Worm (Caenorhabditis elegans) whole organism, L4 larva: ENCODE results near the gene srh-209.
A peak's percentile ranks its signal among the peaks of the same experiment; 100 is the strongest.

Source experiments
- F26F4.8 ChIP-seq: fragments of 200-800 bp; sonication (Bioruptor generic); conservative IDR thresholded peaks from 2 replicates; pipeline ENCODE4 v1.3.6; 2022; ENCODE audit warnings: missing genetic modification characterization, missing compliant biosample characterization
- F37D6.2 ChIP-seq: sonication (generic microtip); optimal IDR thresholded peaks from 2 replicates; lab custom pipeline; 2016; ENCODE audit warnings: mild to moderate bottlenecking, missing genetic modification characterization, missing compliant biosample characterization
- F44E2.7 ChIP-seq: fragments of 200-800 bp; sonication (Bioruptor generic); IDR thresholded peaks from 2 replicates; pipeline ENCODE4 v2.1.2; 2022; ENCODE audit warnings: missing genetic modification characterization, missing compliant biosample characterization
- R02D3.7 ChIP-seq: fragments of 150-350 bp; sonication (generic microtip); optimal IDR thresholded peaks from 3 replicates; lab custom pipeline; 2014; ENCODE audit warnings: missing biosample characterization, missing genetic modification characterization
- Y105C5A.15 ChIP-seq: fragments of 200-800 bp; sonication (Bioruptor generic); IDR thresholded peaks from 2 replicates; pipeline ENCODE4 v1.3.6; 2022; ENCODE audit warnings: missing genetic modification characterization, missing compliant biosample characterization
- ZK337.2 ChIP-seq: fragments of 200-800 bp; sonication (Bioruptor generic); IDR thresholded peaks from 2 replicates; pipeline ENCODE4 v1.3.6; 2022; ENCODE audit warnings: missing genetic modification reagents, missing genetic modification characterization, missing compliant biosample characterization
- aly-2 ChIP-seq: sonication (generic microtip); optimal IDR thresholded peaks from 2 replicates; lab custom pipeline; 2018; ENCODE audit warnings: missing biosample characterization, missing genetic modification characterization
- arid-1 ChIP-seq: fragments of 200-800 bp; sonication (Bioruptor generic); conservative IDR thresholded peaks from 2 replicates; pipeline ENCODE4 v1.3.6; 2022; ENCODE audit warnings: missing genetic modification reagents, missing genetic modification characterization, missing compliant biosample characterization
- attf-4 ChIP-seq: sonication (generic microtip); optimal IDR thresholded peaks from 3 replicates; lab custom pipeline; 2017; ENCODE audit warnings: missing biosample characterization, missing genetic modification characterization
- ceh-20 ChIP-seq: fragments of 200-800 bp; sonication (Bioruptor generic); IDR thresholded peaks from 2 replicates; pipeline ENCODE4 v1.3.6; 2022; ENCODE audit warnings: missing genetic modification reagents, missing genetic modification characterization, missing compliant biosample characterization
- ceh-44 ChIP-seq: fragments of 200-800 bp; sonication (Bioruptor generic); IDR thresholded peaks from 2 replicates; pipeline ENCODE4 v1.3.6; 2022; ENCODE audit warnings: missing genetic modification reagents, missing genetic modification characterization, missing compliant biosample characterization
- ces-1 ChIP-seq: fragments of 150-350 bp; sonication (generic microtip); optimal IDR thresholded peaks from 4 replicates; lab custom pipeline; 2014; ENCODE audit warnings: missing biosample characterization, missing genetic modification reagents, missing genetic modification characterization
- cey-2 ChIP-seq: sonication (generic microtip); optimal IDR thresholded peaks from 3 replicates; lab custom pipeline; 2017; ENCODE audit warnings: missing genetic modification characterization, mild to moderate bottlenecking, missing compliant biosample characterization, antibody characterized with exemption, borderline replicate concordance; ENCODE audit not compliant: insufficient read depth
- ctbp-1 ChIP-seq: fragments of 200-800 bp; sonication (Bioruptor generic); IDR thresholded peaks from 2 replicates; pipeline ENCODE4 v1.3.6; 2022; ENCODE audit warnings: missing genetic modification reagents, missing genetic modification characterization, missing compliant biosample characterization
- daf-16 ChIP-seq, 3 experiments: sonication (generic microtip); optimal IDR thresholded peaks; 2 replicates each; lab custom pipeline; 2016 to 2017; ENCODE audit warnings: missing genetic modification characterization in 3 of 3, missing genetic modification reagents in 3 of 3, mild to moderate bottlenecking in 2 of 3, missing compliant biosample characterization in 2 of 3, missing biosample characterization in 1 of 3, moderate library complexity in 1 of 3
- daf-8 ChIP-seq: fragments of 200-800 bp; sonication (Bioruptor generic); IDR thresholded peaks from 2 replicates; pipeline ENCODE4 v1.3.6; 2022; ENCODE audit warnings: missing genetic modification characterization, missing compliant biosample characterization
- dve-1 ChIP-seq: sonication (generic microtip); optimal IDR thresholded peaks from 2 replicates; lab custom pipeline; 2017; ENCODE audit warnings: antibody characterized with exemption, mild to moderate bottlenecking, missing genetic modification characterization, missing compliant biosample characterization; ENCODE audit not compliant: insufficient read depth
- hlh-30 ChIP-seq: sonication (generic microtip); optimal IDR thresholded peaks from 2 replicates; lab custom pipeline; 2017; ENCODE audit warnings: antibody characterized with exemption, mild to moderate bottlenecking, missing genetic modification characterization, missing compliant biosample characterization; ENCODE audit not compliant: insufficient read depth
- hmg-1.1 ChIP-seq: fragments of 200-800 bp; sonication (Bioruptor generic); IDR thresholded peaks from 2 replicates; pipeline ENCODE4 v1.3.6; 2022; ENCODE audit warnings: missing genetic modification reagents, missing genetic modification characterization, missing compliant biosample characterization
- lin-1 ChIP-seq: fragments of 200-800 bp; sonication (Bioruptor generic); IDR thresholded peaks from 2 replicates; pipeline ENCODE4 v1.3.6; 2022; ENCODE audit warnings: missing genetic modification reagents, missing genetic modification characterization, missing compliant biosample characterization
- lin-13 ChIP-seq: fragments of 150-350 bp; optimal IDR thresholded peaks from 2 replicates; lab custom pipeline; 2014; ENCODE audit warnings: missing biosample characterization, missing genetic modification reagents, missing genetic modification characterization
- lin-15B ChIP-seq: fragments of 150-350 bp; sonication (generic microtip); optimal IDR thresholded peaks from 3 replicates; lab custom pipeline; 2014; ENCODE audit warnings: missing biosample characterization, missing genetic modification characterization
- lin-38 ChIP-seq: fragments of 200-800 bp; sonication (Bioruptor generic); IDR thresholded peaks from 2 replicates; pipeline ENCODE4 v1.3.6; 2022; ENCODE audit warnings: missing genetic modification reagents, missing genetic modification characterization, missing compliant biosample characterization
- madf-9 ChIP-seq: fragments of 200-800 bp; sonication (Bioruptor generic); conservative IDR thresholded peaks from 2 replicates; pipeline ENCODE4 v1.3.6; 2022; ENCODE audit warnings: missing genetic modification reagents, missing genetic modification characterization, missing compliant biosample characterization
- mdl-1 ChIP-seq, 2 experiments: fragments of 150-350 bp in 1 of 2; sonication (generic microtip) in 1 of 2; optimal IDR thresholded peaks; 2 replicates each; lab custom pipeline; 2014 to 2017; ENCODE audit warnings: missing biosample characterization in 2 of 2, missing genetic modification characterization in 2 of 2
- nhr-102 ChIP-seq: sonication (generic microtip); optimal IDR thresholded peaks from 2 replicates; lab custom pipeline; 2016; ENCODE audit warnings: mild to moderate bottlenecking, missing genetic modification characterization, moderate library complexity, missing compliant biosample characterization
- nhr-11 ChIP-seq: fragments of 150-350 bp; optimal IDR thresholded peaks from 2 replicates; lab custom pipeline; 2014; ENCODE audit warnings: missing biosample characterization, missing genetic modification characterization
- nhr-25 ChIP-seq: sonication (generic microtip); optimal IDR thresholded peaks from 2 replicates; lab custom pipeline; 2017; ENCODE audit warnings: missing genetic modification characterization, mild to moderate bottlenecking, missing compliant biosample characterization, antibody characterized with exemption, moderate library complexity, borderline replicate concordance; ENCODE audit not compliant: insufficient read depth
- nhr-28 ChIP-seq: fragments of 150-350 bp; optimal IDR thresholded peaks from 2 replicates; lab custom pipeline; 2014; ENCODE audit warnings: missing biosample characterization, missing genetic modification characterization
- nhr-41 ChIP-seq: fragments of 200-800 bp; sonication (Bioruptor generic); IDR thresholded peaks from 2 replicates; pipeline ENCODE4 v1.3.6; 2022; ENCODE audit warnings: missing genetic modification reagents, missing genetic modification characterization, missing compliant biosample characterization
- nhr-48 ChIP-seq: sonication (generic microtip); optimal IDR thresholded peaks from 2 replicates; lab custom pipeline; 2016; ENCODE audit warnings: mild to moderate bottlenecking, missing genetic modification characterization, missing compliant biosample characterization
- nhr-76 ChIP-seq: fragments of 150-350 bp; optimal IDR thresholded peaks from 2 replicates; lab custom pipeline; 2014; ENCODE audit warnings: missing biosample characterization, missing genetic modification characterization
- pha-4 ChIP-seq, 2 experiments: fragments of 150-350 bp in 1 of 2; fragments of 200-800 bp in 1 of 2; sonication (Bioruptor generic) in 1 of 2; IDR thresholded peaks in 1 of 2; optimal IDR thresholded peaks in 1 of 2; 2 replicates each; pipeline versions ENCODE4 v1.3.6 to Lab custom; 2014 to 2022; ENCODE audit warnings: missing genetic modification characterization in 2 of 2, missing genetic modification reagents in 2 of 2, missing biosample characterization in 1 of 2, missing compliant biosample characterization in 1 of 2
- rbr-2 ChIP-seq: sonication (generic microtip); optimal IDR thresholded peaks from 2 replicates; lab custom pipeline; 2016; ENCODE audit warnings: missing genotype, missing genetic modification characterization, missing compliant biosample characterization
- saeg-2 ChIP-seq: fragments of 200-800 bp; sonication (Bioruptor generic); IDR thresholded peaks from 2 replicates; pipeline ENCODE4 v1.3.6; 2022; ENCODE audit warnings: missing genetic modification reagents, missing genetic modification characterization, missing compliant biosample characterization
- skn-1 ChIP-seq: fragments of 150-350 bp; optimal IDR thresholded peaks from 2 replicates; lab custom pipeline; 2014; ENCODE audit warnings: missing biosample characterization, missing genetic modification characterization
- snpc-1.2 ChIP-seq: fragments of 200-800 bp; sonication (Bioruptor generic); IDR thresholded peaks from 2 replicates; pipeline ENCODE4 v1.3.6; 2022; ENCODE audit warnings: missing genetic modification reagents, missing genetic modification characterization, missing compliant biosample characterization
- spr-1 ChIP-seq: sonication (generic microtip); optimal IDR thresholded peaks from 2 replicates; lab custom pipeline; 2016; ENCODE audit warnings: mild to moderate bottlenecking, missing genetic modification characterization, missing compliant biosample characterization
- spr-3 ChIP-seq: fragments of 200-800 bp; sonication (Bioruptor generic); optimal IDR thresholded peaks from 2 replicates; lab custom pipeline; 2018; ENCODE audit warnings: mild to moderate bottlenecking, missing genetic modification characterization, missing compliant biosample characterization
- tag-97 ChIP-seq: fragments of 200-800 bp; sonication (Bioruptor generic); IDR thresholded peaks from 2 replicates; pipeline ENCODE4 v1.3.6; 2022; ENCODE audit warnings: missing genetic modification characterization, missing compliant biosample characterization
- tra-1 ChIP-seq: fragments of 200-800 bp; sonication (Bioruptor generic); IDR thresholded peaks from 2 replicates; pipeline ENCODE4 v1.3.6; 2022; ENCODE audit warnings: missing genetic modification reagents, missing genetic modification characterization, missing compliant biosample characterization
- unc-39 ChIP-seq: sonication (generic microtip); optimal IDR thresholded peaks from 2 replicates; lab custom pipeline; 2017; ENCODE audit warnings: missing biosample characterization, missing genetic modification characterization
- unc-62 ChIP-seq, 3 experiments: fragments of 150-350 bp in 1 of 3; sonication (generic microtip); optimal IDR thresholded peaks in 2 of 3; peaks in 1 of 3; 1 replicate in 1 of 3; 2 replicates in 2 of 3; lab custom pipeline; 2014 to 2017; ENCODE audit warnings: missing biosample characterization in 3 of 3, missing genetic modification characterization in 3 of 3, missing genetic modification reagents in 3 of 3, missing genotype in 1 of 3
- zip-11 ChIP-seq: fragments of 200-800 bp; sonication (Bioruptor generic); IDR thresholded peaks from 2 replicates; pipeline ENCODE4 v1.3.6; 2022; ENCODE audit warnings: missing genetic modification characterization, missing compliant biosample characterization
- ztf-7 ChIP-seq: fragments of 150-350 bp; optimal IDR thresholded peaks from 2 replicates; lab custom pipeline; 2014; ENCODE audit warnings: missing biosample characterization, missing genetic modification characterization

srh-209 gene

DNA sequence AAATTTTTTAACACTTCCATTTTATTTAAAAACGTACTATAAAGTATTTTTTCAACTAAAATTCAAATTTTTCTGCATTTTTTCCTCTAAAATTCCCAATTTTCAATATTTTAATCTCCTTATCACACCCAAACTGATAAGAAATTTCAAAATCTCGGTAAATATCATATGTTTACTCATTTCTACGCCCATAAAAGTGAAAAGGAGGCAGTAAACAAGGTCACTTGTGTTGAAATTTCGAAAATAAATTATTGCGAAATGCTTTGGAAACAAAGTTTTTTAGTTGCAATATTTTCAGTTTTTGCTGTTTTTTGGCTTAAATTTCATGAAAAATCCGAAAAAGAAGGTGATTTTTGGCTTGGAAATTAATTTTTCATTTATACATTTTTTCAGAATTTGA lies 33.1 kb downstream of the srh-209 start, which contains the start of gene C08E8.4 (continued):
- TF ChIP-seq hlh-30, result peak; percentile 35
- no peak for TF ChIP-seq F44E2.7 (GFP tag; lab: Robert Waterston, UW)
- no peak for TF ChIP-seq R02D3.7 (tag; lab: Kevin White, UChicago)
- TF ChIP-seq spr-3 (GFP tag; lab: Kevin White, UChicago), result no peak
- no peak for TF ChIP-seq ztf-7 (tag; lab: Kevin White, UChicago)
- no peak for TF ChIP-seq unc-62 (GFP tag; optimal IDR thresholded peaks at IDR 0.05 in 1 of 2; lab: Kevin White, UChicago)
- no peak for TF ChIP-seq unc-62 (tag; optimal IDR thresholded peaks at IDR 0.05; lab: Kevin White, UChicago)
- no peak for TF ChIP-seq spr-1 (tag; lab: Kevin White, UChicago)
- TF ChIP-seq nhr-41 (GFP tag; lab: Robert Waterston, UW), result no peak
- TF ChIP-seq nhr-28 (tag; lab: Kevin White, UChicago), result peak; percentile 29
- TF ChIP-seq saeg-2 (GFP tag; lab: Robert Waterston, UW), result no peak
- no peak for TF ChIP-seq pha-4 (GFP tag; IDR thresholded peaks at IDR 0.05; lab: Robert Waterston, UW)
- no peak for TF ChIP-seq pha-4 (tag; optimal IDR thresholded peaks at IDR 0.05; lab: Kevin White, UChicago)
- no peak for TF ChIP-seq lin-13 (GFP tag; lab: Kevin White, UChicago)
- TF ChIP-seq aly-2, result no peak
- no peak for TF ChIP-seq nhr-102
- TF ChIP-seq madf-9 (GFP tag; lab: Robert Waterston, UW), result no peak
- TF ChIP-seq lin-15B (tag; lab: Kevin White, UChicago), result no peak
- no peak for TF ChIP-seq F26F4.8 (GFP tag; lab: Robert Waterston, UW)
- no peak for TF ChIP-seq attf-4 (tag; lab: Kevin White, UChicago)
- TF ChIP-seq daf-8 (GFP tag; lab: Robert Waterston, UW), result no peak
- no peak for TF ChIP-seq Y105C5A.15 (GFP tag; lab: Robert Waterston, UW)
- no peak for TF ChIP-seq mdl-1 (tag; optimal IDR thresholded peaks at IDR 0.05; lab: Kevin White, UChicago)
- TF ChIP-seq dve-1 (tag; lab: Kevin White, UChicago), result peak; percentile 72
- TF ChIP-seq nhr-48, result no peak
- TF ChIP-seq tag-97 (GFP tag; lab: Robert Waterston, UW), result no peak

DNA sequence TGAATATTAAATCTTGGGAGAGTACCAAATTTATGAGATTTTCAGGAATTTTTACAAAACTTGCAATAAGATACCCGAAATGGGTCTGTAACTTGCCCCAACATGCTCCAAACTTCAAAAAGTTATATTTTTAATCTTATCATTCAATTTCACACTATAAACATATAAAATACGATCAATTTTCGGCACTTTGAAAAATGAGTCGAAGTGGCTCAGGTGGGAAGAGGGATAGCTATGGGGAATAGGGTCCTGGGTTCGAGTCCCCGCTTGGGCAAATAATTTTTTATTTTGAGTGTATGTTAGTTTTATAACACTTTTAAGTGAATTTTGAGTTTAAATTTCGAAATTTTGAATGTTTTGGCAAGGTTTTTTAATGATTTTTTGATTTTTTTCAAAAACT lies 33.6 kb downstream of the srh-209 start:
- TF ChIP-seq nhr-11 (tag; lab: Kevin White, UChicago), result no peak
- no peak for TF ChIP-seq daf-16 (GFP tag; optimal IDR thresholded peaks at IDR 0.05; lab: Kevin White, UChicago)
- peak; percentile 35 for TF ChIP-seq daf-16 (tag; optimal IDR thresholded peaks at IDR 0.05; lab: Kevin White, UChicago)
- no peak for TF ChIP-seq snpc-1.2 (GFP tag; lab: Robert Waterston, UW)
- TF ChIP-seq skn-1 (tag; lab: Kevin White, UChicago), result no peak
- no peak for TF ChIP-seq mdl-1 (tag; optimal IDR thresholded peaks at IDR 0.05; lab: Kevin White, UChicago)
- TF ChIP-seq hmg-1.1, result no peak
- no peak for TF ChIP-seq ZK337.2
- 0 out of 2 replicates have a peak, but pooled peaks have one; percentile 6 for TF ChIP-seq lin-38 (GFP tag; lab: Robert Waterston, UW)
- no peak for TF ChIP-seq lin-1
- TF ChIP-seq, all 104 proteins: peak for 2

DNA sequence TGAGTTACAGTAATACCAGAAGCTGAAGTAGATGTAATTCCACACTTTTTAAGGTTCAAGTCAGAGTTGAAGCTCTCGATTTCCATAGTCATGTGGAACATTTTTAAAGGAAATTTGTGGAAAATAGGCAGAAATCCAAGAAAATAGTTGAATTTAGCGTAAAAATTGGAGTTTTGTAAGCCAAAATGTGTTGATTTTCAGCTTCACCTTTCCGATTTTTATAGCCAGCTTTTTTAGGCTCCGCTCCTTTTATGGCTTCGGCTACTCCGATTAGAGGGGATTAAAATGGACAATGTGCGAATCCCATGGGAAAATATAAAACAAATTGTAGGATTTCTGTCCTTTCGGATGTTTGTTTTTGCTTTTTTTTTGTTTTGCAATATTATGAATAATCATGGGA lies 36.3 kb downstream of the srh-209 start, which contains the start of gene C08E8.6:
C08E8.6 (minus strand) TSS at position 101 of the 400 bp plus-strand sequence.
- no peak for TF ChIP-seq spr-1 (tag; lab: Kevin White, UChicago)
- no peak for TF ChIP-seq cey-2 (tag; lab: Kevin White, UChicago)
- no peak for TF ChIP-seq mdl-1 (tag; optimal IDR thresholded peaks at IDR 0.05; lab: Kevin White, UChicago)
- no peak for TF ChIP-seq ceh-44 (GFP tag; lab: Robert Waterston, UW)
- TF ChIP-seq F37D6.2 (tag; lab: Kevin White, UChicago), result no peak
- no peak for TF ChIP-seq ces-1 (GFP tag; lab: Kevin White, UChicago)
- TF ChIP-seq zip-11 (GFP tag; lab: Robert Waterston, UW), result no peak
- no peak for TF ChIP-seq nhr-25
- no peak for TF ChIP-seq nhr-76 (tag; lab: Kevin White, UChicago)
- TF ChIP-seq spr-3 (GFP tag; lab: Kevin White, UChicago), result no peak
- no peak for TF ChIP-seq unc-39 (tag; lab: Kevin White, UChicago)
- TF ChIP-seq ctbp-1 (GFP tag; lab: Robert Waterston, UW), result no peak
- TF ChIP-seq R02D3.7 (tag; lab: Kevin White, UChicago), result no peak
- no peak for TF ChIP-seq rbr-2 (tag; lab: Kevin White, UChicago)
- TF ChIP-seq ztf-7 (tag; lab: Kevin White, UChicago), result no peak
- no peak for TF ChIP-seq tra-1 (GFP tag; lab: Robert Waterston, UW)
- no peak for TF ChIP-seq nhr-28 (tag; lab: Kevin White, UChicago)
- no peak for TF ChIP-seq ceh-20
- TF ChIP-seq arid-1, result no peak
- TF ChIP-seq, all 104 proteins: peak for 0
